Fruit fly (Drosophila melanogaster) whole organism, embryonic: ENCODE data around the gene unc-119.

Experiments
- Ada2b ChIP-seq: fragments of 200-800 bp; sonication (Bioruptor generic); IDR thresholded peaks from 2 replicates; pipeline ENCODE4 v1.3.6; 2022; ENCODE audit warnings: missing biosample characterization, missing genetic modification characterization
- CG10959 ChIP-seq: fragments of 200-800 bp; sonication (Bioruptor generic); IDR thresholded peaks from 2 replicates; pipeline ENCODE4 v1.3.6; 2022; ENCODE audit warnings: missing biosample characterization, missing genetic modification characterization
- CG13123 ChIP-seq: fragments of 200-800 bp; sonication (Bioruptor generic); optimal IDR thresholded peaks from 2 replicates; lab custom pipeline; 2016; ENCODE audit warnings: missing biosample characterization, missing genetic modification characterization
- CG14965 ChIP-seq: fragments of 200-800 bp; sonication (Bioruptor generic); optimal IDR thresholded peaks from 2 replicates; lab custom pipeline; 2016; ENCODE audit warnings: missing biosample characterization, missing genetic modification characterization, borderline replicate concordance
- CG16779 ChIP-seq: fragments of 200-800 bp; sonication (Bioruptor generic); IDR thresholded peaks from 2 replicates; pipeline ENCODE4 v1.3.6; 2022; ENCODE audit warnings: missing biosample characterization, missing genetic modification characterization
- CG17359 ChIP-seq: fragments of 200-800 bp; sonication (Bioruptor generic); optimal IDR thresholded peaks from 3 replicates; lab custom pipeline; 2018; ENCODE audit warnings: missing biosample characterization, mild to moderate bottlenecking, missing genetic modification characterization, moderate library complexity
- CG18476 ChIP-seq: fragments of 200-800 bp; sonication (Bioruptor generic); optimal IDR thresholded peaks from 2 replicates; lab custom pipeline; 2016; ENCODE audit warnings: missing biosample characterization, mild to moderate bottlenecking, missing genetic modification characterization
- CG31388 ChIP-seq: fragments of 200-800 bp; sonication (Bioruptor generic); optimal IDR thresholded peaks from 2 replicates; lab custom pipeline; 2016; ENCODE audit warnings: missing biosample characterization, missing genetic modification characterization
- CG31441 ChIP-seq: fragments of 200-800 bp; sonication (Bioruptor generic); IDR thresholded peaks from 2 replicates; pipeline ENCODE4 v1.3.6; 2022; ENCODE audit warnings: missing biosample characterization, missing genetic modification characterization
- CG33213 ChIP-seq: fragments of 200-800 bp; sonication (Bioruptor generic); optimal IDR thresholded peaks from 3 replicates; lab custom pipeline; 2016; ENCODE audit warnings: missing biosample characterization, missing genetic modification characterization
- CG4282 ChIP-seq: fragments of 200-800 bp; sonication (Bioruptor generic); optimal IDR thresholded peaks from 2 replicates; lab custom pipeline; 2016; ENCODE audit warnings: missing biosample characterization, missing genetic modification characterization
- CG4404 ChIP-seq: fragments of 200-800 bp; sonication (Bioruptor generic); IDR thresholded peaks from 2 replicates; pipeline ENCODE4 v1.3.6; 2022; ENCODE audit warnings: missing biosample characterization, missing genetic modification characterization
- CG4424 ChIP-seq: fragments of 200-800 bp; sonication (Bioruptor generic); optimal IDR thresholded peaks from 3 replicates; lab custom pipeline; 2016; ENCODE audit warnings: missing biosample characterization, missing genetic modification characterization
- CG7745 ChIP-seq: fragments of 200-800 bp; sonication (Bioruptor generic); optimal IDR thresholded peaks from 2 replicates; lab custom pipeline; 2018; ENCODE audit warnings: missing biosample characterization, mild to moderate bottlenecking, missing genetic modification characterization, moderate library complexity
- CG8089 ChIP-seq: fragments of 200-800 bp; sonication (Bioruptor generic); optimal IDR thresholded peaks from 3 replicates; lab custom pipeline; 2016; ENCODE audit warnings: missing biosample characterization, missing genetic modification characterization
- CG8290 ChIP-seq, 3 experiments: fragments of 200-800 bp; sonication (Bioruptor generic); optimal IDR thresholded peaks; 2 replicates each; lab custom pipeline; 2016 to 2019; ENCODE audit warnings: missing biosample characterization in 3 of 3, missing genetic modification characterization in 3 of 3, mild to moderate bottlenecking in 2 of 3, moderate library complexity in 1 of 3
- CG8359 ChIP-seq: fragments of 200-800 bp; sonication (Bioruptor generic); optimal IDR thresholded peaks from 2 replicates; lab custom pipeline; 2017; ENCODE audit warnings: missing biosample characterization, mild to moderate bottlenecking, missing genetic modification characterization, borderline replicate concordance
- CG9215 ChIP-seq: fragments of 200-800 bp; sonication (Bioruptor generic); IDR thresholded peaks from 2 replicates; pipeline ENCODE4 v1.3.6; 2022; ENCODE audit warnings: missing biosample characterization, missing genetic modification characterization
- CG9609 ChIP-seq: fragments of 200-800 bp; sonication (Bioruptor generic); optimal IDR thresholded peaks from 3 replicates; lab custom pipeline; 2016; ENCODE audit warnings: missing biosample characterization, missing genetic modification characterization
- Dp ChIP-seq: fragments of 200-800 bp; sonication (Bioruptor generic); optimal IDR thresholded peaks from 2 replicates; lab custom pipeline; 2018; ENCODE audit warnings: missing biosample characterization, mild to moderate bottlenecking, missing genetic modification characterization, moderate library complexity
- Gsc ChIP-seq: fragments of 200-800 bp; sonication (Bioruptor generic); IDR thresholded peaks from 2 replicates; pipeline ENCODE4 v1.3.6; 2022; ENCODE audit warnings: missing biosample characterization, missing genetic modification characterization
- H2.0 ChIP-seq: fragments of 200-800 bp; sonication (Bioruptor generic); IDR thresholded peaks from 2 replicates; pipeline ENCODE4 v1.3.6; 2022; ENCODE audit warnings: missing biosample characterization, missing genetic modification characterization
- MBD-R2 ChIP-seq: fragments of 200-800 bp; sonication (Bioruptor generic); IDR thresholded peaks from 2 replicates; pipeline ENCODE4 v1.3.6; 2022; ENCODE audit warnings: missing biosample characterization, missing genetic modification characterization
- MTF-1 ChIP-seq: fragments of 200-800 bp; sonication (Bioruptor generic); optimal IDR thresholded peaks from 2 replicates; lab custom pipeline; 2018; ENCODE audit warnings: missing biosample characterization, mild to moderate bottlenecking, missing genetic modification characterization, borderline replicate concordance
- Opbp ChIP-seq: fragments of 200-800 bp; sonication (Bioruptor generic); IDR thresholded peaks from 3 replicates; pipeline ENCODE4 v1.3.6; 2022; ENCODE audit warnings: missing biosample characterization, missing genetic modification characterization; ENCODE audit not compliant: partially characterized antibody
- Scr ChIP-seq: fragments of 200-800 bp; sonication (Bioruptor generic); IDR thresholded peaks from 2 replicates; pipeline ENCODE4 v1.3.6; 2022; ENCODE audit warnings: missing biosample characterization, missing genetic modification characterization; ENCODE audit not compliant: partially characterized antibody
- Spps ChIP-seq: fragments of 200-800 bp; sonication (Bioruptor generic); optimal IDR thresholded peaks from 2 replicates; lab custom pipeline; 2018; ENCODE audit warnings: missing biosample characterization, mild to moderate bottlenecking, missing genetic modification characterization
- ab ChIP-seq: fragments of 200-800 bp; sonication (Bioruptor generic); optimal IDR thresholded peaks from 2 replicates; lab custom pipeline; 2016; ENCODE audit warnings: missing biosample characterization, missing genetic modification characterization
- bab2 ChIP-seq: fragments of 200-800 bp; sonication (Bioruptor generic); optimal IDR thresholded peaks from 2 replicates; lab custom pipeline; 2016; ENCODE audit warnings: missing biosample characterization, missing genetic modification characterization
- chinmo ChIP-seq: fragments of 200-800 bp; sonication (Bioruptor generic); IDR thresholded peaks from 4 replicates; pipeline ENCODE4 v1.3.6; 2022; ENCODE audit warnings: missing biosample characterization, missing genetic modification characterization; ENCODE audit not compliant: partially characterized antibody
- da ChIP-seq: fragments of 200-800 bp; sonication (Bioruptor generic); optimal IDR thresholded peaks from 2 replicates; lab custom pipeline; 2016; ENCODE audit warnings: missing biosample characterization, missing genetic modification characterization
- dmrt99B ChIP-seq: fragments of 200-800 bp; sonication (Bioruptor generic); optimal IDR thresholded peaks from 2 replicates; lab custom pipeline; 2018; ENCODE audit warnings: missing biosample characterization, mild to moderate bottlenecking, missing genetic modification characterization, moderate library complexity
- dysf ChIP-seq: fragments of 200-800 bp; sonication (Bioruptor generic); IDR thresholded peaks from 3 replicates; pipeline ENCODE4 v1.3.6; 2022; ENCODE audit warnings: missing biosample characterization, missing genetic modification characterization
- en ChIP-seq: fragments of 200-800 bp; sonication (Bioruptor generic); optimal IDR thresholded peaks from 2 replicates; lab custom pipeline; 2016; ENCODE audit warnings: missing biosample characterization, missing genetic modification characterization
- ewg ChIP-seq: fragments of 200-800 bp; sonication (Bioruptor generic); optimal IDR thresholded peaks from 3 replicates; lab custom pipeline; 2017; ENCODE audit warnings: mild to moderate bottlenecking, missing biosample characterization, missing genetic modification reagents, missing genetic modification characterization
- exex ChIP-seq: fragments of 200-800 bp; sonication (Bioruptor generic); optimal IDR thresholded peaks from 4 replicates; lab custom pipeline; 2018; ENCODE audit warnings: missing biosample characterization, mild to moderate bottlenecking, missing genetic modification characterization, moderate library complexity
- gcm ChIP-seq: fragments of 200-800 bp; sonication (Bioruptor generic); optimal IDR thresholded peaks from 2 replicates; lab custom pipeline; 2019; ENCODE audit warnings: missing biosample characterization, mild to moderate bottlenecking, missing genetic modification characterization, moderate library complexity
- h ChIP-seq: fragments of >200 bp; optimal IDR thresholded peaks from 2 replicates; lab custom pipeline; 2017
- jing ChIP-seq: fragments of 200-800 bp; sonication (Bioruptor generic); optimal IDR thresholded peaks from 2 replicates; lab custom pipeline; 2018; ENCODE audit warnings: missing biosample characterization, mild to moderate bottlenecking, missing genetic modification characterization
- mirr ChIP-seq: fragments of 200-800 bp; sonication (Bioruptor generic); optimal IDR thresholded peaks from 3 replicates; lab custom pipeline; 2018; ENCODE audit warnings: missing biosample characterization, mild to moderate bottlenecking, missing genetic modification characterization
- nau ChIP-seq: fragments of 200-800 bp; sonication (Bioruptor generic); optimal IDR thresholded peaks from 3 replicates; lab custom pipeline; 2017; ENCODE audit warnings: missing biosample characterization, mild to moderate bottlenecking, missing genetic modification characterization, missing genetic modification reagents
- repo ChIP-seq: fragments of 200-800 bp; sonication (Bioruptor generic); optimal IDR thresholded peaks from 2 replicates; lab custom pipeline; 2016; ENCODE audit warnings: missing biosample characterization, missing genetic modification characterization
- row ChIP-seq: fragments of 200-800 bp; sonication (Bioruptor generic); IDR thresholded peaks from 3 replicates; pipeline ENCODE4 v1.3.6; 2022; ENCODE audit warnings: missing biosample characterization, missing genetic modification characterization
- sna ChIP-seq: fragments of 200-800 bp; sonication (Bioruptor generic); IDR thresholded peaks from 2 replicates; pipeline ENCODE4 v1.3.6; 2022; ENCODE audit warnings: missing biosample characterization, missing genetic modification characterization; ENCODE audit not compliant: partially characterized antibody
- so ChIP-seq: fragments of 200-800 bp; sonication (Bioruptor generic); IDR thresholded peaks from 3 replicates; pipeline ENCODE4 v1.3.6; 2022; ENCODE audit warnings: missing biosample characterization, missing genetic modification characterization
- sqz ChIP-seq: fragments of 200-800 bp; sonication (Bioruptor generic); optimal IDR thresholded peaks from 3 replicates; lab custom pipeline; 2018; ENCODE audit warnings: missing biosample characterization, mild to moderate bottlenecking, missing genetic modification characterization
- toy ChIP-seq: fragments of 200-800 bp; sonication (Bioruptor generic); IDR thresholded peaks from 2 replicates; pipeline ENCODE4 v1.3.6; 2022; ENCODE audit warnings: missing biosample characterization, missing genetic modification characterization
- ttk ChIP-seq: fragments of 200-800 bp; sonication (Bioruptor generic); IDR thresholded peaks from 2 replicates; pipeline ENCODE4 v2.1.2; 2022; ENCODE audit warnings: missing biosample characterization, missing genetic modification characterization

The unc-119 gene

dm6 chrX:7336121-7336961 is 45.2 kb upstream of the unc-119 start (continued):
- peak; percentile 85 for TF ChIP-seq CG33213
- TF ChIP-seq jing (GFP tag; lab: Kevin White, UChicago), result peak; percentile 91
- peak; percentile 56 for TF ChIP-seq CG14965 (GFP tag; lab: Kevin White, UChicago)
- TF ChIP-seq CG17359 (tag; lab: Kevin White, UChicago), result peak; percentile 94
- peak; percentile 86 for TF ChIP-seq nau
- peak; percentile 83 for TF ChIP-seq CG9609 (GFP tag; lab: Kevin White, UChicago)
- peak; percentile 92 for TF ChIP-seq row (GFP tag; lab: Robert Waterston, UW)
- TF ChIP-seq Gsc (GFP tag; lab: Robert Waterston, UW), result peak; percentile 68
- peak; percentile 91 for TF ChIP-seq CG8089 (GFP tag; lab: Kevin White, UChicago)
- TF ChIP-seq gcm (GFP tag; lab: Kevin White, UChicago), result peak; percentile 93
- TF ChIP-seq CG4282 (GFP tag; lab: Kevin White, UChicago), result peak; percentile 64
- 0 out of 2 replicates have a peak, but pooled peaks have one; percentile 16 for TF ChIP-seq toy (GFP tag; lab: Robert Waterston, UW)
- TF ChIP-seq CG10959 (GFP tag; lab: Robert Waterston, UW), result peak; percentile 83
- TF ChIP-seq CG8290 (GFP tag; optimal IDR thresholded peaks at IDR 0.05; lab: Kevin White, UChicago), result peak; percentile 74
- peak; percentile 63 to 93 for TF ChIP-seq CG8290 (tag; optimal IDR thresholded peaks at IDR 0.05; lab: Kevin White, UChicago)
- TF ChIP-seq MBD-R2 (GFP tag; lab: Robert Waterston, UW), result peak; percentile 48; the same call in 1 of the 2 replicates
- TF ChIP-seq Spps (tag; lab: Kevin White, UChicago), result peak; percentile 84
- peak; percentile 84 for TF ChIP-seq da (GFP tag; lab: Kevin White, UChicago)
- TF ChIP-seq dmrt99B (tag; lab: Kevin White, UChicago), result peak; percentile 97
- TF ChIP-seq H2.0 (GFP tag; lab: Robert Waterston, UW), result peak; percentile 77
- TF ChIP-seq sqz (GFP tag; lab: Kevin White, UChicago), result peak; percentile 57
- peak; percentile 72 for TF ChIP-seq ab (GFP tag; lab: Kevin White, UChicago)
- peak; percentile 87 for TF ChIP-seq ewg
- peak; percentile 93 for TF ChIP-seq CG4424 (GFP tag; lab: Kevin White, UChicago)
- TF ChIP-seq CG16779, result no peak
- peak; percentile 69 for TF ChIP-seq CG9215 (GFP tag; lab: Robert Waterston, UW)
- TF ChIP-seq Scr, result no peak
- peak; percentile 75 for TF ChIP-seq CG4404
- TF ChIP-seq Dp (GFP tag; lab: Kevin White, UChicago), result no peak
- TF ChIP-seq chinmo (GFP tag; lab: Robert Waterston, UW), result peak; percentile 79; the same call in 3 of the 4 replicates
- TF ChIP-seq CG7745 (tag; lab: Kevin White, UChicago), result peak; percentile 69
- no peak for TF ChIP-seq sna (GFP tag; lab: Robert Waterston, UW)
- peak; percentile 87 for TF ChIP-seq CG31388
- peak; percentile 91 for TF ChIP-seq CG31441 (GFP tag; lab: Robert Waterston, UW)
- TF ChIP-seq mirr (GFP tag; lab: Kevin White, UChicago), result peak; percentile 55
- TF ChIP-seq Ada2b (GFP tag; lab: Robert Waterston, UW), result peak; percentile 84
- peak; percentile 89 for TF ChIP-seq CG18476 (GFP tag; lab: Kevin White, UChicago)
- TF ChIP-seq ttk (GFP tag; lab: Robert Waterston, UW), result peak; percentile 79
- peak; percentile 61 for TF ChIP-seq exex
- TF ChIP-seq MTF-1 (GFP tag; lab: Kevin White, UChicago), result peak; percentile 88
- TF ChIP-seq Opbp (GFP tag; lab: Robert Waterston, UW), result no peak
- TF ChIP-seq CG8359, result peak; percentile 88
- peak; percentile 89 for TF ChIP-seq en
- peak; percentile 91 for TF ChIP-seq dysf
- TF ChIP-seq CG13123 (GFP tag; lab: Kevin White, UChicago), result peak; percentile 69
- TF ChIP-seq bab2 (GFP tag; lab: Kevin White, UChicago), result peak; percentile 83
- no peak for TF ChIP-seq h (lab: Kevin White, UChicago)
- TF ChIP-seq repo (GFP tag; lab: Kevin White, UChicago), result peak; percentile 85
- TF ChIP-seq so, result peak; percentile 87
